Worm (Caenorhabditis elegans) whole organism, young adult: Measurements from ENCODE around the gene M03D4.3.
A peak's percentile ranks its signal among the peaks of the same experiment; 100 is the strongest.

Experiments
- athp-1 ChIP-seq: sonication (generic microtip); optimal IDR thresholded peaks from 2 replicates; lab custom pipeline; 2017; ENCODE audit warnings: mild to moderate bottlenecking, missing genetic modification characterization, missing compliant biosample characterization
- attf-6 ChIP-seq: fragments of 200-800 bp; sonication (Bioruptor generic); IDR thresholded peaks from 2 replicates; pipeline ENCODE4 v1.3.6; 2022; ENCODE audit warnings: missing genetic modification reagents, missing genetic modification characterization, missing compliant biosample characterization
- ceh-27 ChIP-seq: fragments of 200-800 bp; sonication (Bioruptor generic); optimal IDR thresholded peaks from 2 replicates; lab custom pipeline; 2018; ENCODE audit warnings: mild to moderate bottlenecking, missing genetic modification characterization, moderate library complexity, missing compliant biosample characterization
- hrde-1 ChIP-seq: sonication (generic microtip); optimal IDR thresholded peaks from 2 replicates; lab custom pipeline; 2016; ENCODE audit warnings: missing genetic modification characterization, mild to moderate bottlenecking, missing compliant biosample characterization, moderate library complexity, missing genotype, missing genetic modification reagents, borderline replicate concordance
- let-526 ChIP-seq: fragments of 200-800 bp; sonication (Bioruptor generic); IDR thresholded peaks from 2 replicates; pipeline ENCODE4 v1.3.6; 2022; ENCODE audit warnings: missing genetic modification reagents, missing genetic modification characterization, missing compliant biosample characterization
- let-607 ChIP-seq, 2 experiments: fragments of 200-800 bp in 1 of 2; sonication (Bioruptor generic) in 1 of 2; sonication (generic microtip) in 1 of 2; optimal IDR thresholded peaks; 2 replicates each; lab custom pipeline; 2016 to 2018; ENCODE audit warnings: mild to moderate bottlenecking in 2 of 2, missing compliant biosample characterization in 2 of 2, missing genetic modification characterization in 2 of 2, moderate library complexity in 2 of 2, missing genotype in 1 of 2
- nfyb-1 ChIP-seq: fragments of 200-800 bp; sonication (Bioruptor generic); IDR thresholded peaks from 2 replicates; pipeline ENCODE4 v1.3.6; 2022; ENCODE audit warnings: missing genetic modification reagents, missing genetic modification characterization, missing compliant biosample characterization
- somi-1 ChIP-seq: fragments of 200-800 bp; sonication (Bioruptor generic); optimal IDR thresholded peaks from 2 replicates; lab custom pipeline; 2018; ENCODE audit warnings: mild to moderate bottlenecking, missing genetic modification characterization, missing compliant biosample characterization
- xnd-1 ChIP-seq: sonication (generic microtip); optimal IDR thresholded peaks from 2 replicates; lab custom pipeline; 2016; ENCODE audit warnings: missing genotype, missing genetic modification reagents, missing genetic modification characterization, missing compliant biosample characterization

Gene M03D4.3

ce11 chrIV:6071026-6071425 is 41.2 kb downstream of the M03D4.3 start:
- TF ChIP-seq let-607 (tag; optimal IDR thresholded peaks at IDR 0.05; lab: Kevin White, UChicago) = no peak
- no peak for TF ChIP-seq hrde-1
- TF ChIP-seq nfyb-1 = 0 out of 2 replicates have a peak, but pooled peaks have one; percentile 29

ce11 chrIV:6065186-6065585 is 47.0 kb downstream of the M03D4.3 start:
- TF ChIP-seq athp-1 (tag; lab: Kevin White, UChicago) = no peak

- TF ChIP-seq ceh-27 (GFP tag; lab: Kevin White, UChicago) (peak; percentile 71), attf-6 (no peak)
Measured at ce11 chrIV:6064657-6065056, 47.5 kb downstream of the M03D4.3 start.

ce11 chrIV:6062078-6062477 is 50.1 kb downstream of the M03D4.3 start:
- no peak for TF ChIP-seq let-526 (GFP tag; lab: Robert Waterston, UW)
- peak; percentile 28 for TF ChIP-seq ceh-27 (GFP tag; lab: Kevin White, UChicago)

ce11 chrIV:6060912-6061311 is 51.3 kb downstream of the M03D4.3 start:
- TF ChIP-seq xnd-1 (tag; lab: Kevin White, UChicago) = no peak
- TF ChIP-seq somi-1 (GFP tag; lab: Kevin White, UChicago) = peak; percentile 9
